Fruit fly (Drosophila melanogaster) whole organism, embryonic: ENCODE data around the gene CG10761.

ENCODE experiments used
- Blimp-1 ChIP-seq: fragments of 200-800 bp; sonication (Bioruptor generic); optimal IDR thresholded peaks from 3 replicates; lab custom pipeline; 2018; ENCODE audit warnings: missing biosample characterization, missing genetic modification characterization, mild to moderate bottlenecking, moderate library complexity, missing genetic modification reagents
- CG10274 ChIP-seq: fragments of 200-800 bp; sonication (Bioruptor generic); optimal IDR thresholded peaks from 3 replicates; lab custom pipeline; 2017; ENCODE audit warnings: missing biosample characterization, mild to moderate bottlenecking, missing genetic modification characterization
- CG11398 ChIP-seq: fragments of 200-800 bp; sonication (Bioruptor generic); optimal IDR thresholded peaks from 2 replicates; lab custom pipeline; 2016; ENCODE audit warnings: missing biosample characterization, missing genetic modification characterization
- CG12071 ChIP-seq: fragments of 200-800 bp; sonication (Bioruptor generic); optimal IDR thresholded peaks from 3 replicates; lab custom pipeline; 2018; ENCODE audit warnings: missing biosample characterization, mild to moderate bottlenecking, missing genetic modification characterization
- CG12391 ChIP-seq: fragments of 200-800 bp; sonication (Bioruptor generic); optimal IDR thresholded peaks from 3 replicates; lab custom pipeline; 2018; ENCODE audit warnings: missing biosample characterization, mild to moderate bottlenecking, missing genetic modification characterization, moderate library complexity
- CG12659 ChIP-seq: fragments of 200-800 bp; sonication (Bioruptor generic); optimal IDR thresholded peaks from 3 replicates; lab custom pipeline; 2017; ENCODE audit warnings: mild to moderate bottlenecking, missing biosample characterization, missing genetic modification reagents, missing genetic modification characterization
- CG14667 ChIP-seq: fragments of 200-800 bp; sonication (Bioruptor generic); IDR thresholded peaks from 2 replicates; pipeline ENCODE4 v1.3.6; 2022; ENCODE audit warnings: missing biosample characterization, missing genetic modification characterization
- CG15696 ChIP-seq: fragments of 200-800 bp; sonication (Bioruptor generic); optimal IDR thresholded peaks from 2 replicates; lab custom pipeline; 2019; ENCODE audit warnings: missing biosample characterization, mild to moderate bottlenecking, missing genetic modification characterization, moderate library complexity
- CG17361 ChIP-seq: fragments of 200-800 bp; sonication (Bioruptor generic); IDR thresholded peaks from 3 replicates; pipeline ENCODE4 v1.3.6; 2022; ENCODE audit warnings: missing biosample characterization, missing genetic modification characterization
- CG17802 ChIP-seq: fragments of 200-800 bp; sonication (Bioruptor generic); optimal IDR thresholded peaks from 2 replicates; lab custom pipeline; 2018; ENCODE audit warnings: missing biosample characterization, mild to moderate bottlenecking, missing genetic modification characterization, moderate library complexity
- CG2120 ChIP-seq: fragments of 200-800 bp; sonication (Bioruptor generic); optimal IDR thresholded peaks from 3 replicates; lab custom pipeline; 2016; ENCODE audit warnings: missing biosample characterization, missing genetic modification characterization
- CG2199 ChIP-seq: fragments of 200-800 bp; sonication (Bioruptor generic); IDR thresholded peaks from 3 replicates; pipeline ENCODE4 v1.3.6; 2022; ENCODE audit warnings: missing biosample characterization, missing genetic modification characterization
- CG2202 ChIP-seq: fragments of 200-800 bp; sonication (Bioruptor generic); optimal IDR thresholded peaks from 2 replicates; lab custom pipeline; 2018; ENCODE audit warnings: missing biosample characterization, mild to moderate bottlenecking, missing genetic modification characterization
- CG30020 ChIP-seq: fragments of 200-800 bp; optimal IDR thresholded peaks from 2 replicates; lab custom pipeline; 2019; ENCODE audit warnings: missing biosample characterization, mild to moderate bottlenecking, missing genetic modification characterization, moderate library complexity
- CG31224 ChIP-seq: fragments of 200-800 bp; sonication (Bioruptor generic); IDR thresholded peaks from 2 replicates; pipeline ENCODE4 v1.3.6; 2022; ENCODE audit warnings: missing biosample characterization, missing genetic modification characterization
- CG31441 ChIP-seq: fragments of 200-800 bp; sonication (Bioruptor generic); IDR thresholded peaks from 2 replicates; pipeline ENCODE4 v1.3.6; 2022; ENCODE audit warnings: missing biosample characterization, missing genetic modification characterization
- CG34376 ChIP-seq: fragments of 200-800 bp; sonication (Bioruptor generic); optimal IDR thresholded peaks from 2 replicates; lab custom pipeline; 2018; ENCODE audit warnings: missing biosample characterization, mild to moderate bottlenecking, missing genetic modification characterization
- CG4424 ChIP-seq: fragments of 200-800 bp; sonication (Bioruptor generic); optimal IDR thresholded peaks from 3 replicates; lab custom pipeline; 2016; ENCODE audit warnings: missing biosample characterization, missing genetic modification characterization
- CG4854 ChIP-seq: fragments of 200-800 bp; sonication (Bioruptor generic); optimal IDR thresholded peaks from 2 replicates; lab custom pipeline; 2016; ENCODE audit warnings: missing biosample characterization, missing genetic modification characterization, inconsistent platforms
- CG6765 ChIP-seq: fragments of 200-800 bp; sonication (Bioruptor generic); optimal IDR thresholded peaks from 3 replicates; lab custom pipeline; 2017; ENCODE audit warnings: missing biosample characterization, mild to moderate bottlenecking, missing genetic modification characterization
- CG8765 ChIP-seq: fragments of 200-800 bp; sonication (Bioruptor generic); IDR thresholded peaks from 2 replicates; pipeline ENCODE4 v1.3.6; 2022; ENCODE audit warnings: missing biosample characterization, missing genetic modification characterization
- CG8924 ChIP-seq: fragments of 200-800 bp; optimal IDR thresholded peaks from 3 replicates; lab custom pipeline; 2019; ENCODE audit warnings: missing biosample characterization, mild to moderate bottlenecking, missing genetic modification characterization, moderate library complexity
- CoRest ChIP-seq: fragments of 200-800 bp; sonication (Bioruptor generic); optimal IDR thresholded peaks from 3 replicates; lab custom pipeline; 2018; ENCODE audit warnings: missing biosample characterization, mild to moderate bottlenecking, missing genetic modification characterization, moderate library complexity
- Dll ChIP-seq: fragments of 200-800 bp; sonication (Bioruptor generic); IDR thresholded peaks from 4 replicates; pipeline ENCODE4 v1.3.6; 2022; ENCODE audit warnings: missing biosample characterization, missing genetic modification characterization; ENCODE audit not compliant: partially characterized antibody
- Eip74EF ChIP-seq, 2 experiments: fragments of 200-800 bp in 1 of 2; fragments of >200 bp in 1 of 2; sonication (Bioruptor generic) in 1 of 2; optimal IDR thresholded peaks; 2 replicates each; lab custom pipeline; 2017 to 2019; ENCODE audit warnings: missing biosample characterization in 2 of 2, missing genetic modification characterization in 2 of 2, mild to moderate bottlenecking in 1 of 2, moderate library complexity in 1 of 2
- HLH4C ChIP-seq: fragments of 200-800 bp; sonication (Bioruptor generic); IDR thresholded peaks from 3 replicates; pipeline ENCODE4 v1.3.6; 2022; ENCODE audit warnings: missing biosample characterization, missing genetic modification characterization; ENCODE audit not compliant: partially characterized antibody
- Max ChIP-seq: fragments of 200-800 bp; sonication (Bioruptor generic); optimal IDR thresholded peaks from 2 replicates; lab custom pipeline; 2016; ENCODE audit warnings: missing biosample characterization, mild to moderate bottlenecking, missing genetic modification characterization
- Med ChIP-seq: fragments of 200-800 bp; sonication (Bioruptor generic); peaks from one replicate; lab custom pipeline; 2016; ENCODE audit warnings: missing biosample characterization, missing genetic modification characterization, mild to moderate bottlenecking, inconsistent platforms, moderate library complexity
- NK7.1 ChIP-seq: fragments of 200-800 bp; sonication (Bioruptor generic); optimal IDR thresholded peaks from 3 replicates; lab custom pipeline; 2016; ENCODE audit warnings: missing biosample characterization, missing genetic modification characterization
- PHDP ChIP-seq: fragments of 200-800 bp; sonication (Bioruptor generic); optimal IDR thresholded peaks from 3 replicates; lab custom pipeline; 2018; ENCODE audit warnings: missing biosample characterization, mild to moderate bottlenecking, missing genetic modification characterization, moderate library complexity
- Rfx ChIP-seq: fragments of 200-800 bp; sonication (Bioruptor generic); IDR thresholded peaks from 2 replicates; pipeline ENCODE4 v1.3.6; 2022; ENCODE audit warnings: missing biosample characterization, missing genetic modification characterization
- al ChIP-seq: fragments of 200-800 bp; sonication (Bioruptor generic); IDR thresholded peaks from 2 replicates; pipeline ENCODE4 v1.3.6; 2022; ENCODE audit warnings: missing biosample characterization, missing genetic modification characterization
- btn ChIP-seq: fragments of 200-800 bp; sonication (Bioruptor generic); optimal IDR thresholded peaks from 2 replicates; lab custom pipeline; 2016; ENCODE audit warnings: missing biosample characterization, missing genetic modification characterization
- chinmo ChIP-seq: fragments of 200-800 bp; sonication (Bioruptor generic); IDR thresholded peaks from 4 replicates; pipeline ENCODE4 v1.3.6; 2022; ENCODE audit warnings: missing biosample characterization, missing genetic modification characterization; ENCODE audit not compliant: partially characterized antibody
- crp ChIP-seq, 2 experiments: fragments of 200-800 bp; sonication (Bioruptor generic); optimal IDR thresholded peaks; 2 replicates in 1 of 2; 3 replicates in 1 of 2; lab custom pipeline; 2017; ENCODE audit warnings: missing biosample characterization in 2 of 2, missing genetic modification characterization in 2 of 2, mild to moderate bottlenecking in 1 of 2, moderate library complexity in 1 of 2
- emc ChIP-seq: fragments of 200-800 bp; sonication (Bioruptor generic); optimal IDR thresholded peaks from 2 replicates; lab custom pipeline; 2016; ENCODE audit warnings: missing biosample characterization, missing genetic modification characterization
- gce ChIP-seq: fragments of 200-800 bp; sonication (Bioruptor generic); IDR thresholded peaks from 3 replicates; pipeline ENCODE4 v1.3.6; 2022; ENCODE audit warnings: missing biosample characterization, missing genetic modification characterization
- her ChIP-seq: fragments of 200-800 bp; sonication (Bioruptor generic); optimal IDR thresholded peaks from 2 replicates; lab custom pipeline; 2016; ENCODE audit warnings: missing biosample characterization, missing genetic modification characterization
- kah ChIP-seq: fragments of 200-800 bp; sonication (Bioruptor generic); optimal IDR thresholded peaks from 2 replicates; lab custom pipeline; 2018; ENCODE audit warnings: missing biosample characterization, mild to moderate bottlenecking, missing genetic modification characterization
- kni ChIP-seq: fragments of 200-800 bp; sonication (Bioruptor generic); optimal IDR thresholded peaks from 3 replicates; lab custom pipeline; 2017; ENCODE audit warnings: mild to moderate bottlenecking, missing biosample characterization, missing genetic modification reagents, missing genetic modification characterization
- maf-S ChIP-seq: fragments of 200-800 bp; sonication (Bioruptor generic); optimal IDR thresholded peaks from 2 replicates; lab custom pipeline; 2016; ENCODE audit warnings: missing biosample characterization, missing genetic modification characterization
- mld ChIP-seq: fragments of 200-800 bp; sonication (Bioruptor generic); IDR thresholded peaks from 3 replicates; pipeline ENCODE4 v1.3.6; 2022; ENCODE audit warnings: missing biosample characterization, missing genetic modification characterization; ENCODE audit not compliant: partially characterized antibody
- nerfin-1 ChIP-seq: fragments of 200-800 bp; sonication (Bioruptor generic); optimal IDR thresholded peaks from 3 replicates; lab custom pipeline; 2019; ENCODE audit warnings: missing biosample characterization, mild to moderate bottlenecking, missing genetic modification characterization, moderate library complexity
- org-1 ChIP-seq: fragments of 200-800 bp; sonication (Bioruptor generic); optimal IDR thresholded peaks from 2 replicates; lab custom pipeline; 2017; ENCODE audit warnings: missing biosample characterization, missing genetic modification characterization
- rib ChIP-seq: fragments of 200-800 bp; sonication (Bioruptor generic); IDR thresholded peaks from 2 replicates; pipeline ENCODE4 v1.3.6; 2022; ENCODE audit warnings: missing biosample characterization, missing genetic modification characterization
- sisA ChIP-seq: fragments of 200-800 bp; sonication (Bioruptor generic); IDR thresholded peaks from 2 replicates; pipeline ENCODE4 v1.3.6; 2022; ENCODE audit warnings: missing biosample characterization, missing genetic modification characterization
- sna ChIP-seq: fragments of 200-800 bp; sonication (Bioruptor generic); IDR thresholded peaks from 2 replicates; pipeline ENCODE4 v1.3.6; 2022; ENCODE audit warnings: missing biosample characterization, missing genetic modification characterization; ENCODE audit not compliant: partially characterized antibody
- sob ChIP-seq: fragments of 200-800 bp; sonication (Bioruptor generic); IDR thresholded peaks from 2 replicates; pipeline ENCODE4 v1.3.6; 2022; ENCODE audit warnings: missing biosample characterization, missing genetic modification characterization
- stwl ChIP-seq: fragments of 200-800 bp; sonication (Bioruptor generic); optimal IDR thresholded peaks from 3 replicates; lab custom pipeline; 2018; ENCODE audit warnings: missing biosample characterization, mild to moderate bottlenecking, missing genetic modification characterization, moderate library complexity
- unpg ChIP-seq: fragments of 200-800 bp; sonication (Bioruptor generic); optimal IDR thresholded peaks from 3 replicates; lab custom pipeline; 2018; ENCODE audit warnings: missing biosample characterization, mild to moderate bottlenecking, missing genetic modification characterization, moderate library complexity

The CG10761 gene

dm6 chrX:8126149-8126548 is 36.4 kb downstream of the CG10761 start (continued):
- TF ChIP-seq CG31224 (GFP tag; lab: Robert Waterston, UW) (no peak), CG31441 (GFP tag; lab: Robert Waterston, UW) (peak; percentile 65), btn (GFP tag; lab: Kevin White, UChicago) (peak; percentile 27), Eip74EF (GFP tag; optimal IDR thresholded peaks at IDR 0.05; lab: Kevin White, UChicago) (peak in 1 of 2 experiments; percentile 43), chinmo (GFP tag; lab: Robert Waterston, UW) (no peak), CG2202 (tag; lab: Kevin White, UChicago) (peak; percentile 58), her (no peak), org-1 (GFP tag; lab: Kevin White, UChicago) (peak; percentile 15), Dll (no peak), emc (no peak), CoRest (peak; percentile 47), CG2120 (GFP tag; lab: Kevin White, UChicago) (no peak), sob (GFP tag; lab: Robert Waterston, UW) (peak; percentile 14; the same call in 1 of the 2 replicates), CG8765 (GFP tag; lab: Robert Waterston, UW) (no peak), CG11398 (GFP tag; lab: Kevin White, UChicago) (no peak), CG30020 (no peak), Rfx (GFP tag; lab: Robert Waterston, UW) (no peak), CG12391 (tag; lab: Kevin White, UChicago) (peak; percentile 73), CG17361 (peak; percentile 56; the same call in 2 of the 3 replicates), CG34376 (no peak), gce (GFP tag; lab: Robert Waterston, UW) (peak; percentile 61; the same call in 1 of the 3 replicates), CG14667 (GFP tag; lab: Robert Waterston, UW) (peak; percentile 40; the same call in 1 of the 2 replicates)

- TF ChIP-seq CG4854 (GFP tag; lab: Kevin White, UChicago) (no peak), al (no peak), PHDP (tag; lab: Kevin White, UChicago) (peak; percentile 40), rib (GFP tag; lab: Robert Waterston, UW) (no peak), NK7.1 (no peak), CG10274 (GFP tag; lab: Kevin White, UChicago) (no peak), stwl (tag; lab: Kevin White, UChicago) (no peak), CG8924 (peak; percentile 58), maf-S (no peak), kni (GFP tag; lab: Kevin White, UChicago) (no peak), kah (GFP tag; lab: Kevin White, UChicago) (peak; percentile 30), mld (no peak), unpg (GFP tag; lab: Kevin White, UChicago) (peak; percentile 41), sna (no peak), nerfin-1 (tag; lab: Kevin White, UChicago) (peak; percentile 43), CG2199 (GFP tag; lab: Robert Waterston, UW) (no peak), CG12659 (peak; percentile 28), Med (GFP tag; lab: Kevin White, UChicago) (peak; percentile 65), CG12071 (GFP tag; lab: Kevin White, UChicago) (no peak), CG17802 (tag; lab: Kevin White, UChicago) (no peak), Blimp-1 (GFP tag; lab: Kevin White, UChicago) (peak; percentile 53), crp (GFP tag; optimal IDR thresholded peaks at IDR 0.05; lab: Kevin White, UChicago) (no peak), Max (GFP tag; lab: Kevin White, UChicago) (peak; percentile 8), CG30020 (peak; percentile 18), CG4424 (GFP tag; lab: Kevin White, UChicago) (peak; percentile 63), CG6765 (GFP tag; lab: Kevin White, UChicago) (no peak), CG15696 (tag; lab: Kevin White, UChicago) (peak; percentile 29), HLH4C (GFP tag; lab: Robert Waterston, UW) (no peak), sisA (GFP tag; lab: Robert Waterston, UW) (peak; percentile 24; the same call in 1 of the 2 replicates)
Observed at dm6 chrX:8125224-8125649, 37.4 kb downstream of the CG10761 start.
